Worm (Caenorhabditis elegans) whole organism, young adult: ENCODE results near the gene Y45G12B.3.

Source experiments
- C06A6.2 ChIP-seq: fragments of 200-800 bp; sonication (Bioruptor generic); conservative IDR thresholded peaks from 2 replicates; pipeline ENCODE4 v1.3.6; 2022; ENCODE audit warnings: missing genetic modification characterization, missing compliant biosample characterization
- F10E7.11 ChIP-seq: sonication (generic microtip); optimal IDR thresholded peaks from 2 replicates; lab custom pipeline; 2017; ENCODE audit warnings: mild to moderate bottlenecking, missing genetic modification characterization, moderate library complexity, missing compliant biosample characterization
- F23B12.7 ChIP-seq: sonication (generic microtip); optimal IDR thresholded peaks from 2 replicates; lab custom pipeline; 2017; ENCODE audit warnings: missing genetic modification characterization, mild to moderate bottlenecking, missing compliant biosample characterization, antibody characterized with exemption, moderate library complexity; ENCODE audit not compliant: insufficient read depth
- F55B11.4 ChIP-seq: sonication (generic microtip); optimal IDR thresholded peaks from 2 replicates; lab custom pipeline; 2016; ENCODE audit warnings: missing compliant biosample characterization, missing genetic modification characterization, borderline replicate concordance; ENCODE audit not compliant: insufficient read depth
- F57C9.4 ChIP-seq: sonication (generic microtip); optimal IDR thresholded peaks from 2 replicates; lab custom pipeline; 2017; ENCODE audit warnings: mild to moderate bottlenecking, missing genetic modification characterization, missing compliant biosample characterization
- T26A5.8 ChIP-seq: sonication (generic microtip); optimal IDR thresholded peaks from 2 replicates; lab custom pipeline; 2016; ENCODE audit warnings: missing genetic modification characterization, missing compliant biosample characterization
- Y53F4B.3 ChIP-seq: fragments of 200-800 bp; sonication (Bioruptor generic); IDR thresholded peaks from 2 replicates; pipeline ENCODE4 v1.3.6; 2022; ENCODE audit warnings: missing genetic modification reagents, missing genetic modification characterization, missing compliant biosample characterization
- Y53G8AR.9 ChIP-seq: fragments of 200-800 bp; sonication (Bioruptor generic); conservative IDR thresholded peaks from 2 replicates; pipeline ENCODE4 v1.3.6; 2022; ENCODE audit warnings: missing genetic modification reagents, missing genetic modification characterization, missing compliant biosample characterization
- Y67H2A.10 ChIP-seq: fragments of 200-800 bp; sonication (Bioruptor generic); conservative IDR thresholded peaks from 2 replicates; pipeline ENCODE4 v1.3.6; 2022; ENCODE audit warnings: missing genetic modification reagents, missing genetic modification characterization, missing compliant biosample characterization
- Y95B8A.8 ChIP-seq: fragments of 200-800 bp; sonication (Bioruptor generic); IDR thresholded peaks from 2 replicates; pipeline ENCODE4 v1.3.6; 2022; ENCODE audit warnings: missing genetic modification reagents, missing genetic modification characterization, missing compliant biosample characterization
- attf-3 ChIP-seq: fragments of 200-800 bp; sonication (Bioruptor generic); conservative IDR thresholded peaks from 2 replicates; pipeline ENCODE4 v1.3.6; 2022; ENCODE audit warnings: missing genetic modification reagents, missing genetic modification characterization, missing compliant biosample characterization
- attf-5 ChIP-seq: fragments of 200-800 bp; sonication (Bioruptor generic); optimal IDR thresholded peaks from 2 replicates; lab custom pipeline; 2018; ENCODE audit warnings: mild to moderate bottlenecking, missing genetic modification characterization, missing compliant biosample characterization
- cebp-2 ChIP-seq: fragments of 200-800 bp; sonication (Bioruptor generic); IDR thresholded peaks from 2 replicates; pipeline ENCODE4 v1.3.6; 2022; ENCODE audit warnings: missing genetic modification characterization, missing compliant biosample characterization
- ceh-27 ChIP-seq: fragments of 200-800 bp; sonication (Bioruptor generic); optimal IDR thresholded peaks from 2 replicates; lab custom pipeline; 2018; ENCODE audit warnings: mild to moderate bottlenecking, missing genetic modification characterization, moderate library complexity, missing compliant biosample characterization
- ceh-40 ChIP-seq: fragments of 200-800 bp; sonication (Bioruptor generic); IDR thresholded peaks from 2 replicates; pipeline ENCODE4 v1.3.6; 2022; ENCODE audit warnings: missing genetic modification characterization, missing compliant biosample characterization
- ceh-79 ChIP-seq: sonication (generic microtip); optimal IDR thresholded peaks from 2 replicates; lab custom pipeline; 2017; ENCODE audit warnings: mild to moderate bottlenecking, missing genetic modification characterization, missing compliant biosample characterization
- die-1 ChIP-seq: sonication (generic microtip); optimal IDR thresholded peaks from 2 replicates; lab custom pipeline; 2016; ENCODE audit warnings: missing genotype, mild to moderate bottlenecking, missing genetic modification characterization, missing compliant biosample characterization
- dpff-1 ChIP-seq: sonication (generic microtip); optimal IDR thresholded peaks from 2 replicates; lab custom pipeline; 2017; ENCODE audit warnings: mild to moderate bottlenecking, missing genetic modification characterization, missing compliant biosample characterization
- egl-18 ChIP-seq: fragments of 200-800 bp; sonication (Bioruptor generic); IDR thresholded peaks from 2 replicates; pipeline ENCODE4 v1.3.6; 2022; ENCODE audit warnings: missing genetic modification reagents, missing genetic modification characterization, missing compliant biosample characterization
- egrh-3 ChIP-seq: fragments of 200-800 bp; sonication (Bioruptor generic); IDR thresholded peaks from 2 replicates; pipeline ENCODE4 v1.3.6; 2022; ENCODE audit warnings: missing genetic modification reagents, missing genetic modification characterization, missing compliant biosample characterization
- ekl-4 ChIP-seq: fragments of 200-800 bp; sonication (Bioruptor generic); IDR thresholded peaks from 2 replicates; pipeline ENCODE4 v1.3.6; 2022; ENCODE audit warnings: missing genetic modification reagents, missing genetic modification characterization, missing compliant biosample characterization
- fkh-3 ChIP-seq: sonication (generic microtip); optimal IDR thresholded peaks from 2 replicates; lab custom pipeline; 2016; ENCODE audit warnings: mild to moderate bottlenecking, missing genetic modification characterization, missing compliant biosample characterization
- gei-17 ChIP-seq: fragments of 200-800 bp; sonication (Bioruptor generic); optimal IDR thresholded peaks from 2 replicates; lab custom pipeline; 2018; ENCODE audit warnings: mild to moderate bottlenecking, missing genetic modification characterization, missing compliant biosample characterization
- him-1 ChIP-seq: sonication (generic microtip); optimal IDR thresholded peaks from 2 replicates; lab custom pipeline; 2016; ENCODE audit warnings: missing genotype, missing genetic modification reagents, missing genetic modification characterization, missing compliant biosample characterization
- hlh-12 ChIP-seq: sonication (generic microtip); optimal IDR thresholded peaks from 2 replicates; lab custom pipeline; 2016; ENCODE audit warnings: missing genetic modification characterization, missing compliant biosample characterization
- hlh-26 ChIP-seq: fragments of 200-800 bp; sonication (Bioruptor generic); conservative IDR thresholded peaks from 2 replicates; pipeline ENCODE4 v1.3.6; 2022; ENCODE audit warnings: missing genetic modification reagents, missing genetic modification characterization, missing compliant biosample characterization
- hrde-1 ChIP-seq: sonication (generic microtip); optimal IDR thresholded peaks from 2 replicates; lab custom pipeline; 2016; ENCODE audit warnings: missing genetic modification characterization, mild to moderate bottlenecking, missing compliant biosample characterization, moderate library complexity, missing genotype, missing genetic modification reagents, borderline replicate concordance
- hsf-1 ChIP-seq: fragments of 200-800 bp; sonication (Bioruptor generic); IDR thresholded peaks from 2 replicates; pipeline ENCODE4 v1.3.6; 2022; ENCODE audit warnings: missing genetic modification reagents, missing genetic modification characterization, missing compliant biosample characterization
- let-526 ChIP-seq: fragments of 200-800 bp; sonication (Bioruptor generic); IDR thresholded peaks from 2 replicates; pipeline ENCODE4 v1.3.6; 2022; ENCODE audit warnings: missing genetic modification reagents, missing genetic modification characterization, missing compliant biosample characterization
- lin-26 ChIP-seq: fragments of 200-800 bp; sonication (Bioruptor generic); IDR thresholded peaks from 2 replicates; pipeline ENCODE4 v1.3.6; 2022; ENCODE audit warnings: missing genetic modification reagents, missing genetic modification characterization, missing compliant biosample characterization
- lsl-1 ChIP-seq: fragments of 200-800 bp; sonication (Bioruptor generic); optimal IDR thresholded peaks from 2 replicates; lab custom pipeline; 2018; ENCODE audit warnings: mild to moderate bottlenecking, missing genetic modification characterization, moderate library complexity, missing compliant biosample characterization
- lsy-27 ChIP-seq: sonication (generic microtip); optimal IDR thresholded peaks from 2 replicates; lab custom pipeline; 2017; ENCODE audit warnings: missing genetic modification characterization, mild to moderate bottlenecking, missing compliant biosample characterization, antibody characterized with exemption, missing genotype, borderline replicate concordance; ENCODE audit not compliant: insufficient read depth
- mcd-1 ChIP-seq: fragments of 200-800 bp; sonication (Bioruptor generic); IDR thresholded peaks from 2 replicates; pipeline ENCODE4 v1.3.6; 2022; ENCODE audit warnings: missing genetic modification reagents, missing genetic modification characterization, missing compliant biosample characterization
- mxl-1 ChIP-seq: sonication (generic microtip); optimal IDR thresholded peaks from 2 replicates; lab custom pipeline; 2016; ENCODE audit warnings: missing genetic modification characterization, missing compliant biosample characterization
- nfyb-1 ChIP-seq: fragments of 200-800 bp; sonication (Bioruptor generic); IDR thresholded peaks from 2 replicates; pipeline ENCODE4 v1.3.6; 2022; ENCODE audit warnings: missing genetic modification reagents, missing genetic modification characterization, missing compliant biosample characterization
- nhr-27 ChIP-seq: fragments of 200-800 bp; sonication (Bioruptor generic); optimal IDR thresholded peaks from 2 replicates; lab custom pipeline; 2018; ENCODE audit warnings: mild to moderate bottlenecking, missing genetic modification characterization, moderate library complexity, missing compliant biosample characterization
- nhr-80 ChIP-seq: sonication (generic microtip); optimal IDR thresholded peaks from 2 replicates; lab custom pipeline; 2016; ENCODE audit warnings: missing genetic modification characterization, missing compliant biosample characterization
- nhr-90 ChIP-seq: sonication (generic microtip); optimal IDR thresholded peaks from 2 replicates; lab custom pipeline; 2016; ENCODE audit warnings: missing genotype, mild to moderate bottlenecking, missing genetic modification characterization, missing compliant biosample characterization
- pbrm-1 ChIP-seq: fragments of 200-800 bp; sonication (Bioruptor generic); IDR thresholded peaks from 2 replicates; pipeline ENCODE4 v1.3.6; 2022; ENCODE audit warnings: missing genetic modification reagents, missing genetic modification characterization, missing compliant biosample characterization
- rec-8 ChIP-seq, 2 experiments: sonication (generic microtip); optimal IDR thresholded peaks; 2 replicates each; lab custom pipeline; 2016; ENCODE audit warnings: mild to moderate bottlenecking in 2 of 2, missing genetic modification characterization in 2 of 2, missing genetic modification reagents in 2 of 2, missing genotype in 2 of 2, missing biosample characterization in 1 of 2, missing compliant biosample characterization in 1 of 2, moderate library complexity in 1 of 2
- rpc-1 ChIP-seq, 2 experiments: fragments of 150-350 bp in 1 of 2; sonication (generic microtip) in 1 of 2; optimal IDR thresholded peaks; 2 replicates each; lab custom pipeline; 2014 to 2018; ENCODE audit warnings: missing biosample characterization in 1 of 2, missing genetic modification characterization in 1 of 2, missing genetic modification reagents in 1 of 2, missing genotype in 1 of 2
- snpc-1.3 ChIP-seq: sonication (generic microtip); optimal IDR thresholded peaks from 2 replicates; lab custom pipeline; 2017; ENCODE audit warnings: missing genetic modification characterization, mild to moderate bottlenecking, missing compliant biosample characterization, antibody characterized with exemption, moderate library complexity, missing genotype, missing genetic modification reagents; ENCODE audit not compliant: insufficient read depth
- snpc-3.4 ChIP-seq: sonication (generic microtip); optimal IDR thresholded peaks from 2 replicates; lab custom pipeline; 2017; ENCODE audit warnings: missing genetic modification characterization, mild to moderate bottlenecking, missing compliant biosample characterization, antibody characterized with exemption, moderate library complexity, missing genotype, missing genetic modification reagents
- unc-62 ChIP-seq: fragments of 150-350 bp; optimal IDR thresholded peaks from 2 replicates; lab custom pipeline; 2014; ENCODE audit warnings: missing biosample characterization, missing genetic modification reagents, missing genetic modification characterization
- ztf-22 ChIP-seq: fragments of 200-800 bp; sonication (Bioruptor generic); optimal IDR thresholded peaks from 2 replicates; lab custom pipeline; 2018; ENCODE audit warnings: mild to moderate bottlenecking, missing genetic modification characterization, moderate library complexity, missing compliant biosample characterization
- ztf-28 ChIP-seq: fragments of 200-800 bp; sonication (Bioruptor generic); IDR thresholded peaks from 2 replicates; pipeline ENCODE4 v1.3.6; 2022; ENCODE audit warnings: missing genetic modification reagents, missing genetic modification characterization, missing compliant biosample characterization
- ztf-6 ChIP-seq: fragments of 200-800 bp; sonication (Bioruptor generic); IDR thresholded peaks from 2 replicates; pipeline ENCODE4 v1.3.6; 2022; ENCODE audit warnings: missing genetic modification reagents, missing genetic modification characterization, missing compliant biosample characterization

Y45G12B.3 gene

DNA sequence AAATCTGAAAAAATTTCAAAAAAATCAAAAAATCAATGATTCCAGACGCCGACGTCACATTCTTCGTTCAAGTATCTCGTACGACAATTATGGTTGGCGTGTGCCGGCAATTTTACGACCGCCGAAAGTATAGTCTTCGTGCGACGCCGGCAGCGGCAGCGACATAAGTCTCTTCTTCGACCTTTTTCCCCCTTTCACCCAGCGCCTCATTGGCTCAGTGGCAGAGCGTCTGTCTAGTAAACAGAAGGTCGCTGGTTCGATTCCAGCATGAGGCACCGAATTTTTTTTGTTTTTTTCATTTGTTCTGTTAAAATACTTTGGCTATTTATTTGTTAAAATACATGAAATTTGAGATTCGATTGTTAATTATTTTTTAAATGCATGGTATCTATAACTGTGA is 22.2 kb downstream of the Y45G12B.3 start (continued):
- TF ChIP-seq ceh-40 (peak; percentile 29; the same call in 1 of the 2 replicates), hrde-1 (tag; lab: Kevin White, UChicago) (no peak), nfyb-1 (GFP tag; lab: Robert Waterston, UW) (peak; percentile 71), unc-62 (GFP tag; lab: Kevin White, UChicago) (no peak), ceh-27 (GFP tag; lab: Kevin White, UChicago) (peak; percentile 62), Y53G8AR.9 (no peak), nhr-90 (tag; lab: Kevin White, UChicago) (peak; percentile 55), F55B11.4 (tag; lab: Kevin White, UChicago) (no peak), F57C9.4 (tag; lab: Kevin White, UChicago) (no peak), nhr-27 (tag; lab: Kevin White, UChicago) (no peak), F10E7.11 (tag; lab: Kevin White, UChicago) (no peak), snpc-3.4 (peak; percentile 54), lsl-1 (GFP tag; lab: Kevin White, UChicago) (peak; percentile 47), nhr-80 (tag; lab: Kevin White, UChicago) (peak; percentile 14), lsy-27 (tag; lab: Kevin White, UChicago) (peak; percentile 15), mxl-1 (tag; lab: Kevin White, UChicago) (no peak), attf-5 (GFP tag; lab: Kevin White, UChicago) (peak; percentile 67), Y53F4B.3 (GFP tag; lab: Robert Waterston, UW) (no peak), dpff-1 (no peak), fkh-3 (tag; lab: Kevin White, UChicago) (no peak), C06A6.2 (GFP tag; lab: Robert Waterston, UW) (no peak), gei-17 (GFP tag; lab: Kevin White, UChicago) (no peak), ztf-28 (no peak), egl-18 (GFP tag; lab: Robert Waterston, UW) (0 out of 2 replicates have a peak, but pooled peaks have one; percentile 34), Y95B8A.8 (GFP tag; lab: Robert Waterston, UW) (peak; percentile 72; the same call in 1 of the 2 replicates), egrh-3 (GFP tag; lab: Robert Waterston, UW) (peak; percentile 55), lin-26 (GFP tag; lab: Robert Waterston, UW) (peak; percentile 84), rpc-1 (optimal IDR thresholded peaks at IDR 0.05; lab: Kevin White, UChicago) (peak; percentile 72), rpc-1 (tag; optimal IDR thresholded peaks at IDR 0.05; lab: Kevin White, UChicago) (peak; percentile 80), hlh-26 (no peak), hlh-12 (no peak), ztf-22 (GFP tag; lab: Kevin White, UChicago) (no peak), rec-8 (tag; optimal IDR thresholded peaks at IDR 0.05; lab: Kevin White, UChicago) (peak; percentile 6 to 37), let-526 (GFP tag; lab: Robert Waterston, UW) (no peak), hsf-1 (no peak)

DNA sequence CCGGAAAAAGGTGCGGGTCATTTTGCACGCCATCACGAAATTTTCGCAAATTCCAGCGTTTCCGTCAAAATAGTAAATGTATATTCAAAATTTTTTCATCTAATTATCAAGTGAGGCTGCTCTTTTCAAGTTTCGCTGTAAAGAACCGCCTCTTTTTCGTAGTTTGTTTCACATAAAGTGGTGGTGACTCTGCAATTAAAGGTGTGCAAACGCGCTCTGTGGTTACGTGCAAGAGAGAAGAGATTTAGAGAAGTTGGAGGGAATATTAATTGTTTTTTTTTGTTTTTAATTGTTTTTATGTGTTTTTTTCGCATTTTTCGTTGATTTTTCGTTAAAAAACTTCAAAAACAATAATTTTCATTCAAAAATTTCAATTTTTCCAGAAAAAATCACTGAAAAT is 23.5 kb downstream of the Y45G12B.3 start, which contains the start of gene W02G9.3:
Gene W02G9.3, plus strand, starts transcription at position 384 of the 400 bp plus-strand sequence.
- TF ChIP-seq hlh-26 = no peak
- TF ChIP-seq C06A6.2 (GFP tag; lab: Robert Waterston, UW) = no peak
- TF ChIP-seq Y67H2A.10 (GFP tag; lab: Robert Waterston, UW) = no peak
- peak; percentile 1 for TF ChIP-seq him-1 (tag; lab: Kevin White, UChicago)
- TF ChIP-seq ztf-6 (GFP tag; lab: Robert Waterston, UW) = no peak
- no peak for TF ChIP-seq T26A5.8 (tag; lab: Kevin White, UChicago)
- peak; percentile 95 for TF ChIP-seq mcd-1 (GFP tag; lab: Robert Waterston, UW)
- TF ChIP-seq ceh-79 (tag; lab: Kevin White, UChicago) = no peak
- TF ChIP-seq die-1 (tag; lab: Kevin White, UChicago) = no peak
- peak; percentile 55 for TF ChIP-seq snpc-1.3
- TF ChIP-seq hsf-1 = no peak
- TF ChIP-seq F23B12.7 (tag; lab: Kevin White, UChicago) = peak; percentile 60
- peak; percentile 44; the same call in 1 of the 2 replicates for TF ChIP-seq attf-3 (GFP tag; lab: Robert Waterston, UW)
- TF ChIP-seq ekl-4 (GFP tag; lab: Robert Waterston, UW) = no peak
- TF ChIP-seq pbrm-1 (GFP tag; lab: Robert Waterston, UW) = peak; percentile 68; the same call in 1 of the 2 replicates
- no peak for TF ChIP-seq hlh-12
- no peak for TF ChIP-seq Y95B8A.8 (GFP tag; lab: Robert Waterston, UW)
- TF ChIP-seq cebp-2 = no peak
